Fruit fly (Drosophila melanogaster) whole organism, embryonic: ENCODE measurements around the gene ck.
A peak's percentile ranks its signal among the peaks of the same experiment; 100 is the strongest.

Experiments
- CG10321 ChIP-seq: fragments of 200-800 bp; sonication (Bioruptor generic); IDR thresholded peaks from 2 replicates; pipeline ENCODE4 v1.3.6; 2022; ENCODE audit warnings: missing biosample characterization, missing genetic modification characterization
- CG12219 ChIP-seq: fragments of 200-800 bp; sonication (Bioruptor generic); optimal IDR thresholded peaks from 3 replicates; lab custom pipeline; 2018; ENCODE audit warnings: missing biosample characterization, mild to moderate bottlenecking, missing genetic modification characterization
- CG1233 ChIP-seq: fragments of 200-800 bp; sonication (Bioruptor generic); optimal IDR thresholded peaks from 4 replicates; lab custom pipeline; 2018; ENCODE audit warnings: missing biosample characterization, mild to moderate bottlenecking, missing genetic modification characterization
- CG13424 ChIP-seq: fragments of 200-800 bp; sonication (Bioruptor generic); optimal IDR thresholded peaks from 2 replicates; lab custom pipeline; 2019; ENCODE audit warnings: missing biosample characterization, mild to moderate bottlenecking, missing genetic modification characterization, moderate library complexity
- CG17829 ChIP-seq: fragments of 200-800 bp; optimal IDR thresholded peaks from 2 replicates; lab custom pipeline; 2019; ENCODE audit warnings: missing biosample characterization, mild to moderate bottlenecking, missing genetic modification characterization, moderate library complexity
- CG17912 ChIP-seq: fragments of 200-800 bp; sonication (Bioruptor generic); optimal IDR thresholded peaks from 2 replicates; lab custom pipeline; 2018; ENCODE audit warnings: missing biosample characterization, mild to moderate bottlenecking, missing genetic modification characterization
- CG18011 ChIP-seq: fragments of 200-800 bp; sonication (Bioruptor generic); optimal IDR thresholded peaks from 2 replicates; lab custom pipeline; 2017; ENCODE audit warnings: missing biosample characterization, missing genetic modification characterization, mild to moderate bottlenecking, moderate library complexity, missing genotype
- CG18262 ChIP-seq: fragments of 200-800 bp; optimal IDR thresholded peaks from 3 replicates; lab custom pipeline; 2019; ENCODE audit warnings: missing biosample characterization, mild to moderate bottlenecking, missing genetic modification characterization, moderate library complexity
- CG2120 ChIP-seq: fragments of 200-800 bp; sonication (Bioruptor generic); optimal IDR thresholded peaks from 3 replicates; lab custom pipeline; 2016; ENCODE audit warnings: missing biosample characterization, missing genetic modification characterization
- CG2129 ChIP-seq: fragments of 200-800 bp; sonication (Bioruptor generic); IDR thresholded peaks from 2 replicates; pipeline ENCODE4 v1.3.6; 2022; ENCODE audit warnings: missing biosample characterization, missing genetic modification characterization; ENCODE audit not compliant: partially characterized antibody
- CG2712 ChIP-seq: fragments of 200-800 bp; optimal IDR thresholded peaks from 3 replicates; lab custom pipeline; 2019; ENCODE audit warnings: missing biosample characterization, mild to moderate bottlenecking, missing genetic modification characterization, moderate library complexity
- CG30020 ChIP-seq: fragments of 200-800 bp; optimal IDR thresholded peaks from 2 replicates; lab custom pipeline; 2019; ENCODE audit warnings: missing biosample characterization, mild to moderate bottlenecking, missing genetic modification characterization, moderate library complexity
- CG30431 ChIP-seq: fragments of 200-800 bp; sonication (Bioruptor generic); optimal IDR thresholded peaks from 2 replicates; lab custom pipeline; 2017; ENCODE audit warnings: missing biosample characterization, missing genetic modification characterization
- CG31441 ChIP-seq: fragments of 200-800 bp; sonication (Bioruptor generic); IDR thresholded peaks from 2 replicates; pipeline ENCODE4 v1.3.6; 2022; ENCODE audit warnings: missing biosample characterization, missing genetic modification characterization
- CG33213 ChIP-seq: fragments of 200-800 bp; sonication (Bioruptor generic); optimal IDR thresholded peaks from 3 replicates; lab custom pipeline; 2016; ENCODE audit warnings: missing biosample characterization, missing genetic modification characterization
- CG33557 ChIP-seq: fragments of 200-800 bp; sonication (Bioruptor generic); optimal IDR thresholded peaks from 2 replicates; lab custom pipeline; 2019; ENCODE audit warnings: missing biosample characterization, mild to moderate bottlenecking, missing genetic modification characterization, moderate library complexity
- CG3995 ChIP-seq: fragments of 200-800 bp; sonication (Bioruptor generic); optimal IDR thresholded peaks from 3 replicates; lab custom pipeline; 2016; ENCODE audit warnings: missing biosample characterization, missing genetic modification characterization
- CG4730 ChIP-seq: fragments of 200-800 bp; sonication (Bioruptor generic); IDR thresholded peaks from 2 replicates; pipeline ENCODE4 v1.3.6; 2022; ENCODE audit warnings: missing biosample characterization, missing genetic modification characterization
- CG5245 ChIP-seq: fragments of 200-800 bp; sonication (Bioruptor generic); optimal IDR thresholded peaks from 3 replicates; lab custom pipeline; 2016; ENCODE audit warnings: missing biosample characterization, missing genetic modification characterization
- CG7786 ChIP-seq: fragments of 200-800 bp; sonication (Bioruptor generic); optimal IDR thresholded peaks from 2 replicates; lab custom pipeline; 2016; ENCODE audit warnings: missing biosample characterization, missing genetic modification characterization
- CG7928 ChIP-seq: fragments of 200-800 bp; sonication (Bioruptor generic); optimal IDR thresholded peaks from 2 replicates; lab custom pipeline; 2017; ENCODE audit warnings: missing biosample characterization, mild to moderate bottlenecking, missing genetic modification characterization
- Dref ChIP-seq: fragments of 200-800 bp; sonication (Bioruptor generic); IDR thresholded peaks from 2 replicates; pipeline ENCODE4 v1.3.6; 2022; ENCODE audit warnings: missing biosample characterization, missing genetic modification characterization
- Drgx ChIP-seq: fragments of 200-800 bp; sonication (Bioruptor generic); IDR thresholded peaks from 2 replicates; pipeline ENCODE4 v1.3.6; 2022; ENCODE audit warnings: missing biosample characterization, missing genetic modification characterization
- E2f2 ChIP-seq: fragments of 200-800 bp; sonication (Bioruptor generic); IDR thresholded peaks from 2 replicates; pipeline ENCODE4 v1.3.6; 2022; ENCODE audit warnings: missing biosample characterization, missing genetic modification characterization
- Eip74EF ChIP-seq, 2 experiments: fragments of 200-800 bp in 1 of 2; fragments of >200 bp in 1 of 2; sonication (Bioruptor generic) in 1 of 2; optimal IDR thresholded peaks; 2 replicates each; lab custom pipeline; 2017 to 2019; ENCODE audit warnings: missing biosample characterization in 2 of 2, missing genetic modification characterization in 2 of 2, mild to moderate bottlenecking in 1 of 2, moderate library complexity in 1 of 2
- Ets97D ChIP-seq: fragments of 200-800 bp; sonication (Bioruptor generic); optimal IDR thresholded peaks from 3 replicates; lab custom pipeline; 2016; ENCODE audit warnings: missing biosample characterization, missing genetic modification characterization
- HLH4C ChIP-seq: fragments of 200-800 bp; sonication (Bioruptor generic); IDR thresholded peaks from 3 replicates; pipeline ENCODE4 v1.3.6; 2022; ENCODE audit warnings: missing biosample characterization, missing genetic modification characterization; ENCODE audit not compliant: partially characterized antibody
- Hr51 ChIP-seq, 2 experiments: fragments of 200-800 bp; sonication (Bioruptor generic); optimal IDR thresholded peaks; 2 replicates in 1 of 2; 3 replicates in 1 of 2; lab custom pipeline; 2016 to 2018; ENCODE audit warnings: missing biosample characterization in 2 of 2, missing genetic modification characterization in 2 of 2, mild to moderate bottlenecking in 1 of 2, moderate library complexity in 1 of 2
- Hsf ChIP-seq: fragments of 200-800 bp; sonication (Bioruptor generic); optimal IDR thresholded peaks from 3 replicates; lab custom pipeline; 2016; ENCODE audit warnings: missing biosample characterization, missing genetic modification characterization
- Mes4 ChIP-seq: fragments of 200-800 bp; sonication (Bioruptor generic); optimal IDR thresholded peaks from 2 replicates; lab custom pipeline; 2016; ENCODE audit warnings: missing biosample characterization, missing genetic modification characterization
- Sox102F ChIP-seq: fragments of 200-800 bp; sonication (Bioruptor generic); optimal IDR thresholded peaks from 2 replicates; lab custom pipeline; 2018; ENCODE audit warnings: missing biosample characterization, mild to moderate bottlenecking, missing genetic modification characterization, moderate library complexity
- amos ChIP-seq: fragments of 200-800 bp; sonication (Bioruptor generic); IDR thresholded peaks from 2 replicates; pipeline ENCODE4 v1.3.6; 2022; ENCODE audit warnings: missing biosample characterization, missing genetic modification characterization; ENCODE audit not compliant: partially characterized antibody
- crp ChIP-seq, 2 experiments: fragments of 200-800 bp; sonication (Bioruptor generic); optimal IDR thresholded peaks; 2 replicates in 1 of 2; 3 replicates in 1 of 2; lab custom pipeline; 2017; ENCODE audit warnings: missing biosample characterization in 2 of 2, missing genetic modification characterization in 2 of 2, mild to moderate bottlenecking in 1 of 2, moderate library complexity in 1 of 2
- cwo ChIP-seq: fragments of 200-800 bp; sonication (Bioruptor generic); optimal IDR thresholded peaks from 3 replicates; lab custom pipeline; 2017; ENCODE audit warnings: missing biosample characterization, missing genetic modification characterization, mild to moderate bottlenecking, moderate library complexity, missing genetic modification reagents
- gfzf ChIP-seq: fragments of 200-800 bp; sonication (Bioruptor generic); optimal IDR thresholded peaks from 2 replicates; lab custom pipeline; 2016; ENCODE audit warnings: missing biosample characterization, mild to moderate bottlenecking, missing genetic modification characterization, moderate library complexity
- insv ChIP-seq, 2 experiments: fragments of 200-800 bp; sonication (Bioruptor generic); optimal IDR thresholded peaks; 3 replicates each; lab custom pipeline; 2016 to 2018; ENCODE audit warnings: missing biosample characterization in 2 of 2, missing genetic modification characterization in 2 of 2
- kay ChIP-seq: fragments of 200-800 bp; sonication (Bioruptor generic); optimal IDR thresholded peaks from 2 replicates; lab custom pipeline; 2016; ENCODE audit warnings: missing biosample characterization, missing genetic modification characterization
- lilli ChIP-seq: fragments of 200-800 bp; sonication (Bioruptor generic); optimal IDR thresholded peaks from 3 replicates; lab custom pipeline; 2016; ENCODE audit warnings: missing biosample characterization, missing genetic modification characterization
- prd ChIP-seq, 3 experiments: fragments of >200 bp in 2 of 3; fragments of 200-800 bp in 1 of 3; sonication (Bioruptor generic) in 1 of 3; optimal IDR thresholded peaks in 2 of 3; IDR thresholded peaks in 1 of 3; 2 replicates in 2 of 3; 3 replicates in 1 of 3; pipeline versions ENCODE4 v1.3.6 to Lab custom; 2017 to 2022; ENCODE audit warnings: missing biosample characterization in 1 of 3, missing genetic modification characterization in 1 of 3
- salm ChIP-seq: fragments of 200-800 bp; sonication (Bioruptor generic); optimal IDR thresholded peaks from 2 replicates; lab custom pipeline; 2018; ENCODE audit warnings: missing biosample characterization, mild to moderate bottlenecking, missing genetic modification characterization
- scrt ChIP-seq: fragments of 200-800 bp; sonication (Bioruptor generic); optimal IDR thresholded peaks from 2 replicates; lab custom pipeline; 2018; ENCODE audit warnings: missing biosample characterization, mild to moderate bottlenecking, missing genetic modification characterization, moderate library complexity
- sd ChIP-seq: fragments of 200-800 bp; sonication (Bioruptor generic); optimal IDR thresholded peaks from 3 replicates; lab custom pipeline; 2018; ENCODE audit warnings: missing biosample characterization, mild to moderate bottlenecking, missing genetic modification characterization, moderate library complexity
- seq ChIP-seq: fragments of 200-800 bp; sonication (Bioruptor generic); IDR thresholded peaks from 2 replicates; pipeline ENCODE4 v1.3.6; 2022; ENCODE audit warnings: missing biosample characterization, missing genetic modification characterization
- ssp ChIP-seq: fragments of 200-800 bp; sonication (Bioruptor generic); IDR thresholded peaks from 2 replicates; pipeline ENCODE4 v1.3.6; 2022; ENCODE audit warnings: missing biosample characterization, missing genetic modification characterization
- tgo ChIP-seq: fragments of 200-800 bp; sonication (Bioruptor generic); IDR thresholded peaks from 3 replicates; pipeline ENCODE4 v1.3.6; 2022; ENCODE audit warnings: missing biosample characterization, missing genetic modification characterization
- twi ChIP-seq: fragments of 200-800 bp; optimal IDR thresholded peaks from 2 replicates; lab custom pipeline; 2019; ENCODE audit warnings: missing biosample characterization, mild to moderate bottlenecking, missing genetic modification characterization, moderate library complexity
- tx ChIP-seq: fragments of 200-800 bp; sonication (Bioruptor generic); optimal IDR thresholded peaks from 2 replicates; lab custom pipeline; 2016; ENCODE audit warnings: missing biosample characterization, missing genetic modification characterization
- wdn ChIP-seq: fragments of 200-800 bp; sonication (Bioruptor generic); IDR thresholded peaks from 2 replicates; pipeline ENCODE4 v1.3.6; 2022; ENCODE audit warnings: missing biosample characterization, missing genetic modification characterization
- zen ChIP-seq: fragments of 200-800 bp; sonication (Bioruptor generic); optimal IDR thresholded peaks from 3 replicates; lab custom pipeline; 2018; ENCODE audit warnings: missing biosample characterization, mild to moderate bottlenecking, missing genetic modification characterization, moderate library complexity

Gene ck

dm6 chr2L:15067832-15068231 is 10.2 kb upstream of the ck start (continued):
- TF ChIP-seq Eip74EF (GFP tag; optimal IDR thresholded peaks at IDR 0.05; lab: Kevin White, UChicago): peak in 1 of 2 experiments; percentile 1
- peak; percentile 49 for TF ChIP-seq CG33213
- TF ChIP-seq CG18011 (GFP tag; lab: Kevin White, UChicago): no peak
- no peak for TF ChIP-seq seq (GFP tag; lab: Robert Waterston, UW)
- TF ChIP-seq CG2129 (GFP tag; lab: Robert Waterston, UW): peak; percentile 36; the same call in 1 of the 2 replicates
- TF ChIP-seq prd (optimal IDR thresholded peaks at IDR 0.05; lab: Kevin White, UChicago): no peak
- no peak for TF ChIP-seq prd (GFP tag; IDR thresholded peaks at IDR 0.05; lab: Robert Waterston, UW)
- TF ChIP-seq wdn: 0 out of 2 replicates have a peak, but pooled peaks have one; percentile 17
- TF ChIP-seq lilli: peak; percentile 36
- 0 out of 2 replicates have a peak, but pooled peaks have one; percentile 26 for TF ChIP-seq CG31441
- peak; percentile 100 for TF ChIP-seq E2f2
- TF ChIP-seq CG7786 (GFP tag; lab: Kevin White, UChicago): no peak
- TF ChIP-seq CG2120: peak; percentile 53
- peak; percentile 9 to 84 for TF ChIP-seq crp (GFP tag; optimal IDR thresholded peaks at IDR 0.05; lab: Kevin White, UChicago)
- TF ChIP-seq amos (GFP tag; lab: Robert Waterston, UW): peak; percentile 85
- no peak for TF ChIP-seq CG18262
- peak; percentile 11 for TF ChIP-seq kay
- peak; percentile 53 for TF ChIP-seq gfzf (GFP tag; lab: Kevin White, UChicago)
- peak; percentile 23; the same call in 2 of the 3 replicates for TF ChIP-seq tgo (GFP tag; lab: Robert Waterston, UW)
- peak; percentile 44 for TF ChIP-seq CG3995
- TF ChIP-seq ssp (GFP tag; lab: Robert Waterston, UW): no peak
- TF ChIP-seq Dref (GFP tag; lab: Robert Waterston, UW): peak; percentile 50
- TF ChIP-seq Ets97D (GFP tag; lab: Kevin White, UChicago): peak; percentile 94
- peak; percentile 79 for TF ChIP-seq CG17829 (tag; lab: Kevin White, UChicago)
- TF ChIP-seq Sox102F (GFP tag; lab: Kevin White, UChicago): no peak
- TF ChIP-seq CG7928 (GFP tag; lab: Kevin White, UChicago): peak; percentile 52
- peak; percentile 27 for TF ChIP-seq CG33557 (GFP tag; lab: Kevin White, UChicago)
- no peak for TF ChIP-seq CG5245 (GFP tag; lab: Kevin White, UChicago)
- peak in 1 of 2 experiments; percentile 69 for TF ChIP-seq insv (GFP tag; optimal IDR thresholded peaks at IDR 0.05; lab: Kevin White, UChicago)
- peak; percentile 27 for TF ChIP-seq Hsf (GFP tag; lab: Kevin White, UChicago)
- TF ChIP-seq Drgx (GFP tag; lab: Robert Waterston, UW): no peak
- TF ChIP-seq CG10321 (GFP tag; lab: Robert Waterston, UW): no peak; the same call in 1 of the 2 replicates
- TF ChIP-seq CG12219 (GFP tag; lab: Kevin White, UChicago): no peak
- peak; percentile 60; the same call in 2 of the 3 replicates for TF ChIP-seq HLH4C (GFP tag; lab: Robert Waterston, UW)
- peak; percentile 38 for TF ChIP-seq tx (GFP tag; lab: Kevin White, UChicago)
- peak in 1 of 2 experiments; percentile 15 for TF ChIP-seq Hr51 (GFP tag; optimal IDR thresholded peaks at IDR 0.05; lab: Kevin White, UChicago)
- TF ChIP-seq salm (tag; lab: Kevin White, UChicago): no peak
- TF ChIP-seq twi (tag; lab: Kevin White, UChicago): peak; percentile 98
- peak; percentile 39 for TF ChIP-seq CG30020 (tag; lab: Kevin White, UChicago)
- TF ChIP-seq CG30431 (GFP tag; lab: Kevin White, UChicago): no peak
- peak; percentile 47 for TF ChIP-seq zen (tag; lab: Kevin White, UChicago)
- TF ChIP-seq CG13424 (tag; lab: Kevin White, UChicago): peak; percentile 32
- peak; percentile 99 for TF ChIP-seq cwo (GFP tag; lab: Kevin White, UChicago)
- peak; percentile 97 for TF ChIP-seq CG4730 (GFP tag; lab: Robert Waterston, UW)
- TF ChIP-seq CG2712 (tag; lab: Kevin White, UChicago): peak; percentile 71
- peak; percentile 6 for TF ChIP-seq CG1233 (GFP tag; lab: Kevin White, UChicago)
- TF ChIP-seq CG17912 (GFP tag; lab: Kevin White, UChicago): peak; percentile 86
- TF ChIP-seq sd: no peak
- TF ChIP-seq Mes4: peak; percentile 17
- TF ChIP-seq scrt: peak; percentile 55
